Worm (Caenorhabditis elegans) whole organism, L4 larva: Measurements from ENCODE around the gene nhr-11.

Experiments used
- F44E2.7 ChIP-seq: fragments of 200-800 bp; sonication (Bioruptor generic); IDR thresholded peaks from 2 replicates; pipeline ENCODE4 v2.1.2; 2022; ENCODE audit warnings: missing genetic modification characterization, missing compliant biosample characterization
- F49E8.2 ChIP-seq: sonication (generic microtip); optimal IDR thresholded peaks from 2 replicates; lab custom pipeline; 2016; ENCODE audit warnings: missing compliant biosample characterization, mild to moderate bottlenecking, missing genetic modification characterization, borderline replicate concordance
- R02D3.7 ChIP-seq: fragments of 150-350 bp; sonication (generic microtip); optimal IDR thresholded peaks from 3 replicates; lab custom pipeline; 2014; ENCODE audit warnings: missing biosample characterization, missing genetic modification characterization
- T20F7.1 ChIP-seq: fragments of 200-800 bp; sonication (Bioruptor generic); optimal IDR thresholded peaks from 2 replicates; lab custom pipeline; 2018; ENCODE audit warnings: mild to moderate bottlenecking, missing genetic modification characterization, missing compliant biosample characterization
- T26A8.4 ChIP-seq: fragments of 200-800 bp; sonication (Bioruptor generic); IDR thresholded peaks from 2 replicates; pipeline ENCODE4 v1.3.6; 2022; ENCODE audit warnings: missing genetic modification characterization, missing compliant biosample characterization
- Y105C5A.15 ChIP-seq: fragments of 200-800 bp; sonication (Bioruptor generic); IDR thresholded peaks from 2 replicates; pipeline ENCODE4 v1.3.6; 2022; ENCODE audit warnings: missing genetic modification characterization, missing compliant biosample characterization
- aha-1 ChIP-seq: fragments of 150-350 bp; peaks from one replicate; lab custom pipeline; 2014; ENCODE audit warnings: missing biosample characterization, missing genetic modification characterization
- ama-1 ChIP-seq: fragments of 150-350 bp; optimal IDR thresholded peaks from 2 replicates; lab custom pipeline; 2014; ENCODE audit warnings: inconsistent platforms, mixed read lengths
- attf-4 ChIP-seq: sonication (generic microtip); optimal IDR thresholded peaks from 3 replicates; lab custom pipeline; 2017; ENCODE audit warnings: missing biosample characterization, missing genetic modification characterization
- ceh-28 ChIP-seq: fragments of 150-350 bp; optimal IDR thresholded peaks from 2 replicates; lab custom pipeline; 2014; ENCODE audit warnings: missing biosample characterization, missing genetic modification reagents, missing genetic modification characterization
- ceh-32 ChIP-seq: sonication (generic microtip); optimal IDR thresholded peaks from 2 replicates; lab custom pipeline; 2016; ENCODE audit warnings: mild to moderate bottlenecking, missing genetic modification characterization, missing compliant biosample characterization; ENCODE audit not compliant: poor library complexity
- ceh-44 ChIP-seq: fragments of 200-800 bp; sonication (Bioruptor generic); IDR thresholded peaks from 2 replicates; pipeline ENCODE4 v1.3.6; 2022; ENCODE audit warnings: missing genetic modification reagents, missing genetic modification characterization, missing compliant biosample characterization
- ceh-62 ChIP-seq: sonication (generic microtip); optimal IDR thresholded peaks from 2 replicates; lab custom pipeline; 2017; ENCODE audit warnings: missing biosample characterization, missing genetic modification characterization
- ctbp-1 ChIP-seq: fragments of 200-800 bp; sonication (Bioruptor generic); IDR thresholded peaks from 2 replicates; pipeline ENCODE4 v1.3.6; 2022; ENCODE audit warnings: missing genetic modification reagents, missing genetic modification characterization, missing compliant biosample characterization
- daf-16 ChIP-seq, 3 experiments: sonication (generic microtip); optimal IDR thresholded peaks; 2 replicates each; lab custom pipeline; 2016 to 2017; ENCODE audit warnings: missing genetic modification characterization in 3 of 3, missing genetic modification reagents in 3 of 3, mild to moderate bottlenecking in 2 of 3, missing compliant biosample characterization in 2 of 3, missing biosample characterization in 1 of 3, moderate library complexity in 1 of 3
- dmd-6 ChIP-seq: fragments of 200-800 bp; sonication (Bioruptor generic); IDR thresholded peaks from 2 replicates; pipeline ENCODE4 v1.3.6; 2022; ENCODE audit warnings: missing genetic modification reagents, missing genetic modification characterization, missing compliant biosample characterization
- dmd-9 ChIP-seq: fragments of 200-800 bp; sonication (Bioruptor generic); IDR thresholded peaks from 2 replicates; pipeline ENCODE4 v1.3.6; 2022; ENCODE audit warnings: missing genetic modification reagents, missing genetic modification characterization, missing compliant biosample characterization
- dpl-1 ChIP-seq: fragments of 150-350 bp; optimal IDR thresholded peaks from 2 replicates; lab custom pipeline; 2014; ENCODE audit warnings: missing biosample characterization, missing genetic modification reagents, missing genetic modification characterization
- duxl-1 ChIP-seq: sonication (generic microtip); optimal IDR thresholded peaks from 2 replicates; lab custom pipeline; 2016; ENCODE audit warnings: mild to moderate bottlenecking, missing genetic modification characterization, moderate library complexity, missing compliant biosample characterization; ENCODE audit not compliant: poor library complexity
- dve-1 ChIP-seq: sonication (generic microtip); optimal IDR thresholded peaks from 2 replicates; lab custom pipeline; 2017; ENCODE audit warnings: antibody characterized with exemption, mild to moderate bottlenecking, missing genetic modification characterization, missing compliant biosample characterization; ENCODE audit not compliant: insufficient read depth
- egl-27 ChIP-seq: sonication (generic microtip); optimal IDR thresholded peaks from 3 replicates; lab custom pipeline; 2017; ENCODE audit warnings: missing biosample characterization, missing genetic modification reagents, missing genetic modification characterization
- egl-43 ChIP-seq: fragments of 200-800 bp; sonication (Bioruptor generic); IDR thresholded peaks from 2 replicates; pipeline ENCODE4 v1.3.6; 2022; ENCODE audit warnings: missing genetic modification reagents, missing genetic modification characterization, missing compliant biosample characterization
- hif-1 ChIP-seq, 2 experiments: sonication (generic microtip); optimal IDR thresholded peaks; 2 replicates each; lab custom pipeline; 2016 to 2017; ENCODE audit warnings: missing compliant biosample characterization in 2 of 2, missing genetic modification characterization in 2 of 2, missing genetic modification reagents in 2 of 2, missing genotype in 2 of 2, mild to moderate bottlenecking in 1 of 2
- hlh-30 ChIP-seq: sonication (generic microtip); optimal IDR thresholded peaks from 2 replicates; lab custom pipeline; 2017; ENCODE audit warnings: antibody characterized with exemption, mild to moderate bottlenecking, missing genetic modification characterization, missing compliant biosample characterization; ENCODE audit not compliant: insufficient read depth
- lin-1 ChIP-seq: fragments of 200-800 bp; sonication (Bioruptor generic); IDR thresholded peaks from 2 replicates; pipeline ENCODE4 v1.3.6; 2022; ENCODE audit warnings: missing genetic modification reagents, missing genetic modification characterization, missing compliant biosample characterization
- lin-13 ChIP-seq: fragments of 150-350 bp; optimal IDR thresholded peaks from 2 replicates; lab custom pipeline; 2014; ENCODE audit warnings: missing biosample characterization, missing genetic modification reagents, missing genetic modification characterization
- lin-38 ChIP-seq: fragments of 200-800 bp; sonication (Bioruptor generic); IDR thresholded peaks from 2 replicates; pipeline ENCODE4 v1.3.6; 2022; ENCODE audit warnings: missing genetic modification reagents, missing genetic modification characterization, missing compliant biosample characterization
- lin-39 ChIP-seq: fragments of 150-350 bp; optimal IDR thresholded peaks from 2 replicates; lab custom pipeline; 2014; ENCODE audit warnings: missing biosample characterization, missing genetic modification reagents, missing genetic modification characterization
- lir-3 ChIP-seq: sonication (generic microtip); optimal IDR thresholded peaks from 2 replicates; lab custom pipeline; 2016; ENCODE audit warnings: mild to moderate bottlenecking, missing genetic modification characterization, missing compliant biosample characterization
- mes-2 ChIP-seq: sonication (generic microtip); optimal IDR thresholded peaks from 2 replicates; lab custom pipeline; 2016; ENCODE audit warnings: missing genotype, mild to moderate bottlenecking, missing genetic modification characterization, missing compliant biosample characterization; ENCODE audit not compliant: poor library complexity, severe bottlenecking
- mxl-2 ChIP-seq: fragments of 200-800 bp; sonication (Bioruptor generic); conservative IDR thresholded peaks from 2 replicates; pipeline ENCODE4 v1.3.6; 2022; ENCODE audit warnings: missing genetic modification reagents, missing genetic modification characterization, missing compliant biosample characterization
- nhr-111 ChIP-seq: fragments of 200-800 bp; sonication (Bioruptor generic); optimal IDR thresholded peaks from 2 replicates; lab custom pipeline; 2018; ENCODE audit warnings: mild to moderate bottlenecking, missing genetic modification characterization, missing compliant biosample characterization
- nhr-28 ChIP-seq: fragments of 150-350 bp; optimal IDR thresholded peaks from 2 replicates; lab custom pipeline; 2014; ENCODE audit warnings: missing biosample characterization, missing genetic modification characterization
- nhr-48 ChIP-seq: sonication (generic microtip); optimal IDR thresholded peaks from 2 replicates; lab custom pipeline; 2016; ENCODE audit warnings: mild to moderate bottlenecking, missing genetic modification characterization, missing compliant biosample characterization
- nhr-6 ChIP-seq: fragments of 150-350 bp; optimal IDR thresholded peaks from 2 replicates; lab custom pipeline; 2014; ENCODE audit warnings: missing biosample characterization, missing genetic modification characterization
- nhr-76 ChIP-seq: fragments of 150-350 bp; optimal IDR thresholded peaks from 2 replicates; lab custom pipeline; 2014; ENCODE audit warnings: missing biosample characterization, missing genetic modification characterization
- pha-4 ChIP-seq, 2 experiments: fragments of 150-350 bp in 1 of 2; fragments of 200-800 bp in 1 of 2; sonication (Bioruptor generic) in 1 of 2; IDR thresholded peaks in 1 of 2; optimal IDR thresholded peaks in 1 of 2; 2 replicates each; pipeline versions ENCODE4 v1.3.6 to Lab custom; 2014 to 2022; ENCODE audit warnings: missing genetic modification characterization in 2 of 2, missing genetic modification reagents in 2 of 2, missing biosample characterization in 1 of 2, missing compliant biosample characterization in 1 of 2
- pqm-1 ChIP-seq: sonication (generic microtip); optimal IDR thresholded peaks from 2 replicates; lab custom pipeline; 2017; ENCODE audit warnings: missing biosample characterization, missing genetic modification characterization
- saeg-2 ChIP-seq: fragments of 200-800 bp; sonication (Bioruptor generic); IDR thresholded peaks from 2 replicates; pipeline ENCODE4 v1.3.6; 2022; ENCODE audit warnings: missing genetic modification reagents, missing genetic modification characterization, missing compliant biosample characterization
- sdz-12 ChIP-seq: fragments of 200-800 bp; sonication (Bioruptor generic); optimal IDR thresholded peaks from 2 replicates; lab custom pipeline; 2018; ENCODE audit warnings: mild to moderate bottlenecking, missing genetic modification characterization, missing compliant biosample characterization
- skn-1 ChIP-seq: fragments of 150-350 bp; optimal IDR thresholded peaks from 2 replicates; lab custom pipeline; 2014; ENCODE audit warnings: missing biosample characterization, missing genetic modification characterization
- snpc-1.2 ChIP-seq: fragments of 200-800 bp; sonication (Bioruptor generic); IDR thresholded peaks from 2 replicates; pipeline ENCODE4 v1.3.6; 2022; ENCODE audit warnings: missing genetic modification reagents, missing genetic modification characterization, missing compliant biosample characterization
- snpc-4 ChIP-seq: fragments of 150-350 bp; optimal IDR thresholded peaks from 2 replicates; lab custom pipeline; 2014; ENCODE audit warnings: missing biosample characterization, missing genetic modification characterization
- spr-1 ChIP-seq: sonication (generic microtip); optimal IDR thresholded peaks from 2 replicates; lab custom pipeline; 2016; ENCODE audit warnings: mild to moderate bottlenecking, missing genetic modification characterization, missing compliant biosample characterization
- spr-3 ChIP-seq: fragments of 200-800 bp; sonication (Bioruptor generic); optimal IDR thresholded peaks from 2 replicates; lab custom pipeline; 2018; ENCODE audit warnings: mild to moderate bottlenecking, missing genetic modification characterization, missing compliant biosample characterization
- tag-97 ChIP-seq: fragments of 200-800 bp; sonication (Bioruptor generic); IDR thresholded peaks from 2 replicates; pipeline ENCODE4 v1.3.6; 2022; ENCODE audit warnings: missing genetic modification characterization, missing compliant biosample characterization
- unc-39 ChIP-seq: sonication (generic microtip); optimal IDR thresholded peaks from 2 replicates; lab custom pipeline; 2017; ENCODE audit warnings: missing biosample characterization, missing genetic modification characterization
- unc-62 ChIP-seq, 3 experiments: fragments of 150-350 bp in 1 of 3; sonication (generic microtip); optimal IDR thresholded peaks in 2 of 3; peaks in 1 of 3; 1 replicate in 1 of 3; 2 replicates in 2 of 3; lab custom pipeline; 2014 to 2017; ENCODE audit warnings: missing biosample characterization in 3 of 3, missing genetic modification characterization in 3 of 3, missing genetic modification reagents in 3 of 3, missing genotype in 1 of 3
- zag-1 ChIP-seq: fragments of 150-350 bp; optimal IDR thresholded peaks from 2 replicates; lab custom pipeline; 2014; ENCODE audit warnings: missing biosample characterization, missing genetic modification characterization
- zip-2 ChIP-seq: fragments of 150-350 bp; optimal IDR thresholded peaks from 2 replicates; lab custom pipeline; 2014; ENCODE audit warnings: missing biosample characterization, missing genetic modification characterization
- ztf-11 ChIP-seq: fragments of 150-350 bp; optimal IDR thresholded peaks from 2 replicates; lab custom pipeline; 2014; ENCODE audit warnings: missing biosample characterization, missing genetic modification characterization

nhr-11 gene

ce11 chrIV:9070188-9070587 lies 385 bp downstream of the nhr-11 start (continued):
- TF ChIP-seq Y105C5A.15 (GFP tag; lab: Robert Waterston, UW) (no peak), unc-62 (GFP tag; optimal IDR thresholded peaks at IDR 0.05 in 1 of 2; lab: Kevin White, UChicago) (no peak), unc-62 (tag; optimal IDR thresholded peaks at IDR 0.05; lab: Kevin White, UChicago) (no peak), pqm-1 (tag; lab: Kevin White, UChicago) (peak; percentile 40), lin-38 (no peak), T26A8.4 (GFP tag; lab: Robert Waterston, UW) (no peak), F44E2.7 (GFP tag; lab: Robert Waterston, UW) (no peak), hif-1 (tag; optimal IDR thresholded peaks at IDR 0.05; lab: Kevin White, UChicago) (no peak), lir-3 (tag; lab: Kevin White, UChicago) (no peak), dpl-1 (GFP tag; lab: Kevin White, UChicago) (no peak), lin-39 (no peak), spr-1 (tag; lab: Kevin White, UChicago) (no peak), aha-1 (peak; percentile 40), nhr-48 (peak; percentile 9), zip-2 (no peak), dve-1 (peak; percentile 66), zag-1 (no peak), ama-1 (lab: Kevin White, UChicago) (no peak), snpc-1.2 (no peak), T20F7.1 (GFP tag; lab: Kevin White, UChicago) (peak; percentile 24), spr-3 (GFP tag; lab: Kevin White, UChicago) (no peak), ceh-62 (tag; lab: Kevin White, UChicago) (no peak), duxl-1 (tag; lab: Kevin White, UChicago) (no peak), tag-97 (no peak), nhr-28 (no peak), ceh-44 (GFP tag; lab: Robert Waterston, UW) (no peak), skn-1 (tag; lab: Kevin White, UChicago) (no peak), snpc-4 (tag; lab: Kevin White, UChicago) (no peak), saeg-2 (GFP tag; lab: Robert Waterston, UW) (no peak), ztf-11 (tag; lab: Kevin White, UChicago) (no peak), ceh-28 (no peak), lin-1 (GFP tag; lab: Robert Waterston, UW) (no peak), F49E8.2 (no peak), daf-16 (GFP tag; optimal IDR thresholded peaks at IDR 0.05; lab: Kevin White, UChicago) (no peak), daf-16 (tag; optimal IDR thresholded peaks at IDR 0.05; lab: Kevin White, UChicago) (peak; percentile 57), egl-43 (GFP tag; lab: Robert Waterston, UW) (no peak), nhr-111 (GFP tag; lab: Kevin White, UChicago) (no peak), nhr-6 (tag; lab: Kevin White, UChicago) (no peak)

- TF ChIP-seq spr-1 (tag; lab: Kevin White, UChicago), result no peak
- no peak for TF ChIP-seq R02D3.7 (tag; lab: Kevin White, UChicago)
- no peak for TF ChIP-seq ceh-32 (tag; lab: Kevin White, UChicago)
- TF ChIP-seq egl-27, result no peak
- peak; percentile 79 for TF ChIP-seq dmd-6 (GFP tag; lab: Robert Waterston, UW)
- TF ChIP-seq ceh-44 (GFP tag; lab: Robert Waterston, UW), result peak; percentile 84
- no peak for TF ChIP-seq unc-39 (tag; lab: Kevin White, UChicago)
- TF ChIP-seq hlh-30 (tag; lab: Kevin White, UChicago), result peak; percentile 63
- peak; percentile 100 for TF ChIP-seq mes-2 (tag; lab: Kevin White, UChicago)
- TF ChIP-seq nhr-6 (tag; lab: Kevin White, UChicago), result no peak
- no peak for TF ChIP-seq mxl-2 (GFP tag; lab: Robert Waterston, UW)
- TF ChIP-seq nhr-76 (tag; lab: Kevin White, UChicago), result no peak
- TF ChIP-seq dmd-9 (GFP tag; lab: Robert Waterston, UW), result peak; percentile 90
- peak; percentile 62; the same call in 1 of the 2 replicates for TF ChIP-seq pha-4 (GFP tag; IDR thresholded peaks at IDR 0.05; lab: Robert Waterston, UW)
- TF ChIP-seq pha-4 (tag; optimal IDR thresholded peaks at IDR 0.05; lab: Kevin White, UChicago), result peak; percentile 15
- TF ChIP-seq nhr-28, result peak; percentile 55
- TF ChIP-seq nhr-48, result no peak
- peak; percentile 52 for TF ChIP-seq sdz-12
- TF ChIP-seq attf-4 (tag; lab: Kevin White, UChicago), result no peak
- 0 out of 2 replicates have a peak, but pooled peaks have one; percentile 34 for TF ChIP-seq ctbp-1
- TF ChIP-seq lin-13 (GFP tag; lab: Kevin White, UChicago), result no peak
These were observed 4.5 kb downstream of the nhr-11 start, which contains the start of gene mppb-1 for ce11 chrIV:9074244-9074723. mppb-1 (plus strand) TSS chrIV:9074673.
